Fruit fly (Drosophila melanogaster) whole organism, adult: Measurements from ENCODE around the gene Unc-115b.
A peak's percentile ranks its signal among the peaks of the same experiment; 100 is the strongest.
"Not testable (repeated sequence)": the region's sequence is repeated elsewhere in the genome, so short reads cannot be mapped to it uniquely, and the experiment has no call there.

Source experiments
- CG11617 ChIP-seq: fragments of 200-800 bp; sonication (Bioruptor generic); optimal IDR thresholded peaks from 2 replicates; lab custom pipeline; 2017; ENCODE audit warnings: mild to moderate bottlenecking, missing biosample characterization, missing genetic modification reagents, missing genetic modification characterization
- CG12768 ChIP-seq: fragments of 200-800 bp; sonication (Bioruptor generic); optimal IDR thresholded peaks from 2 replicates; lab custom pipeline; 2017; ENCODE audit warnings: missing biosample characterization, missing genetic modification characterization, mild to moderate bottlenecking, moderate library complexity, missing genetic modification reagents
- CG14711 ChIP-seq: fragments of 200-800 bp; sonication (Bioruptor generic); optimal IDR thresholded peaks from 2 replicates; lab custom pipeline; 2018; ENCODE audit warnings: missing biosample characterization, mild to moderate bottlenecking, missing genetic modification characterization, moderate library complexity
- CG1620 ChIP-seq: fragments of 200-800 bp; sonication (Bioruptor generic); optimal IDR thresholded peaks from 2 replicates; lab custom pipeline; 2016; ENCODE audit warnings: missing biosample characterization, missing genetic modification characterization
- CG33017 ChIP-seq: fragments of 200-800 bp; sonication (Bioruptor generic); optimal IDR thresholded peaks from 2 replicates; lab custom pipeline; 2018; ENCODE audit warnings: missing biosample characterization, mild to moderate bottlenecking, missing genetic modification characterization, moderate library complexity
- CG5204 ChIP-seq: fragments of 200-800 bp; sonication (Bioruptor generic); optimal IDR thresholded peaks from 2 replicates; lab custom pipeline; 2016; ENCODE audit warnings: missing biosample characterization, missing genetic modification characterization
- CG7045 ChIP-seq: fragments of 200-800 bp; sonication (Bioruptor generic); optimal IDR thresholded peaks from 2 replicates; lab custom pipeline; 2017; ENCODE audit warnings: missing biosample characterization, mild to moderate bottlenecking, missing genetic modification characterization
- CG7101 ChIP-seq: fragments of 200-800 bp; sonication (Bioruptor generic); optimal IDR thresholded peaks from 2 replicates; lab custom pipeline; 2018; ENCODE audit warnings: missing biosample characterization, mild to moderate bottlenecking, missing genetic modification characterization, moderate library complexity
- Clk ChIP-seq: fragments of 200-800 bp; sonication (Bioruptor generic); optimal IDR thresholded peaks from 2 replicates; lab custom pipeline; 2017; ENCODE audit warnings: missing biosample characterization, missing genetic modification characterization
- Crg-1 ChIP-seq: fragments of 200-800 bp; sonication (Bioruptor generic); optimal IDR thresholded peaks from 2 replicates; lab custom pipeline; 2016; ENCODE audit warnings: missing biosample characterization, missing genetic modification characterization
- Hr96 ChIP-seq: fragments of 200-800 bp; sonication (Bioruptor generic); optimal IDR thresholded peaks from 2 replicates; lab custom pipeline; 2016; ENCODE audit warnings: missing biosample characterization, missing genetic modification characterization
- Mnt ChIP-seq: fragments of 200-800 bp; sonication (Bioruptor generic); optimal IDR thresholded peaks from 2 replicates; lab custom pipeline; 2016; ENCODE audit warnings: missing biosample characterization, mild to moderate bottlenecking, missing genetic modification characterization
- bab1 ChIP-seq: fragments of 200-800 bp; sonication (Bioruptor generic); optimal IDR thresholded peaks from 3 replicates; lab custom pipeline; 2019; ENCODE audit warnings: missing biosample characterization, mild to moderate bottlenecking, missing genetic modification characterization, moderate library complexity
- cic ChIP-seq: fragments of 200-800 bp; sonication (Bioruptor generic); optimal IDR thresholded peaks from 2 replicates; lab custom pipeline; 2017; ENCODE audit warnings: missing biosample characterization, mild to moderate bottlenecking, missing genetic modification characterization, moderate library complexity
- cnc ChIP-seq, 2 experiments: fragments of >200 bp; optimal IDR thresholded peaks; 2 replicates each; lab custom pipeline; 2017
- kay ChIP-seq: fragments of 200-800 bp; sonication (Bioruptor generic); peaks from one replicate; lab custom pipeline; 2016; ENCODE audit warnings: missing biosample characterization, missing genetic modification characterization, borderline replicate concordance
- ovo ChIP-seq: fragments of 200-800 bp; sonication (Bioruptor generic); optimal IDR thresholded peaks from 2 replicates; lab custom pipeline; 2016; ENCODE audit warnings: missing biosample characterization, missing genetic modification characterization
- pad ChIP-seq: fragments of 200-800 bp; sonication (Bioruptor generic); optimal IDR thresholded peaks from 3 replicates; lab custom pipeline; 2017; ENCODE audit warnings: missing biosample characterization, missing genetic modification characterization, mild to moderate bottlenecking, moderate library complexity, missing genetic modification reagents
- tj ChIP-seq: fragments of 200-800 bp; sonication (Bioruptor generic); optimal IDR thresholded peaks from 3 replicates; lab custom pipeline; 2017; ENCODE audit warnings: missing biosample characterization, mild to moderate bottlenecking, missing genetic modification characterization, moderate library complexity
- toe ChIP-seq: fragments of 200-800 bp; sonication (Bioruptor generic); optimal IDR thresholded peaks from 2 replicates; lab custom pipeline; 2016; ENCODE audit warnings: missing biosample characterization, missing genetic modification characterization

Gene Unc-115b

DNA sequence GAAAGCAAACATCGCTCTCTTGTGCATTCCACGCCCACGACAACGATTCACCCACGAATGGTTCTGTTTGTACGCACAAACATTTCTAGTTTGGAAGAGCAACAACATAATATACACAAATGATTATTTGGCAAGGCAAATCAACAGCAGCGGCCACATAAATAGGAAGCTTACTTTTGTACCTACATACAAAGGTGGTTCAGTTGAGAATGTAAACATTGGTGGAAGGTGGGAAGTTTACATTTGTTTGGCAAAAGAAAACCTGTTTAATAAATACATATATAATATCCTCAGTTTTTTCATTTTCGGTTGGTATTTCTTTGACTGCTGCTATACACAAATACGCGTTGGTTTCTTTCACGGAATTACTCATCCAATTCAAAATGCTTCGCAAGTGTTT, 10.0 kb upstream of the Unc-115b start:
- TF ChIP-seq CG7101 (tag; lab: Kevin White, UChicago) (peak; percentile 52), Clk (GFP tag; lab: Kevin White, UChicago) (no peak), CG1620 (GFP tag; lab: Kevin White, UChicago) (no peak), CG5204 (GFP tag; lab: Kevin White, UChicago) (no peak), tj (GFP tag; lab: Kevin White, UChicago) (no peak), Crg-1 (GFP tag; lab: Kevin White, UChicago) (no peak), CG12768 (GFP tag; lab: Kevin White, UChicago) (no peak), ovo (no peak), CG7045 (GFP tag; lab: Kevin White, UChicago) (no peak), CG33017 (tag; lab: Kevin White, UChicago) (no peak), pad (no peak), kay (GFP tag; lab: Kevin White, UChicago) (peak; percentile 79), bab1 (GFP tag; lab: Kevin White, UChicago) (peak; percentile 76), Hr96 (GFP tag; lab: Kevin White, UChicago) (no peak), cnc (optimal IDR thresholded peaks at IDR 0.05; lab: Kevin White, UChicago) (no peak), toe (no peak), cic (no peak), CG14711 (tag; lab: Kevin White, UChicago) (peak; percentile 53), Mnt (GFP tag; lab: Kevin White, UChicago) (peak; percentile 1), CG11617 (GFP tag; lab: Kevin White, UChicago) (no peak)

DNA sequence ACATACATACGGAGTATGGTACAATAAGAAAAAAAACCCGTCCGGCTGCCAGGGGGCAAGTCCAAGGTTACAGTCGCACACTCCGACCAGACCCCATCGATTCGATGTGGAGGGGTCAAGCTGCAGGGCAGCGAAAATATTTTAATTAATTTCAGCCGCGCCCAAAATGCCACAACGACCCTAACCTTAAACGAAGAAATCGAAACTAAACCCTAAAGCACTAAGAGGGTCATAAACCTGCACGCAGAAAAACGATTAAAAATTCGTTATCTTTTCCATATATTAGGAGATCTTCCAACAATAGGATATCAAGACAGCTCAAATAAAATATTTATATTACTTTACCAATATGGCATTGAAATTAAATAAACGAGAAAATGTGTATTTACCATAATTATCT, 9.3 kb upstream of the Unc-115b start:
- TF ChIP-seq CG11617 (GFP tag; lab: Kevin White, UChicago), result no peak
- no peak for TF ChIP-seq Crg-1 (GFP tag; lab: Kevin White, UChicago)
- TF ChIP-seq CG7045 (GFP tag; lab: Kevin White, UChicago), result no peak
- no peak for TF ChIP-seq pad
- TF ChIP-seq CG5204 (GFP tag; lab: Kevin White, UChicago), result no peak
- no peak for TF ChIP-seq CG14711 (tag; lab: Kevin White, UChicago)

DNA sequence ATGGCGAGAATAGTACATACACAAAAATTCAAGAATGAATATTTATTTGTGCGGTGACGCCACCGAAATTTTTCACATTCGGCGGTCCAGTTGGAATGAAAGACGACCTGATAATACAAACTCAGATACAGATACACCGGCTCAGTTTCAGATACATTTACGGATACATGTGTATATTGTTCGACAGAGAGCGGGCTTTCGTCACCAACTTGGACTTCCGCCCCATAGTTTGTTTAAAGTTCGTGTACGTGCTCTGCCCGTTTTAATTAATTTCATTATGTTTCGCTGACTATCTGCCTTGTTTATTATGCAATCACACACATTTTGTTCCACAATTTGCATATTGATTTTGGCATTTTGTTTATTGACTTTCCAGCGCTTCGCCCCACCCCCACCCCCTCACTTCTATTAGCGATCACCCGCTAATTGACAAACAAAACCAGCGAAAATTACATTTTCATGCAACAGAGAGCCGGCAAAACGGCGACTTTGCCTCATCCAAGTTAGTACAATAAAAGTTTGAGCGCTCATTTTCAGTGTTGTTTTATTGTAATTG, 8.7 kb upstream of the Unc-115b start:
- TF ChIP-seq kay (GFP tag; lab: Kevin White, UChicago), result no peak
- TF ChIP-seq CG12768 (GFP tag; lab: Kevin White, UChicago), result peak; percentile 45
- TF ChIP-seq CG1620 (GFP tag; lab: Kevin White, UChicago), result peak; percentile 10
- TF ChIP-seq CG33017 (tag; lab: Kevin White, UChicago), result no peak
- TF ChIP-seq cic, result peak; percentile 33

DNA sequence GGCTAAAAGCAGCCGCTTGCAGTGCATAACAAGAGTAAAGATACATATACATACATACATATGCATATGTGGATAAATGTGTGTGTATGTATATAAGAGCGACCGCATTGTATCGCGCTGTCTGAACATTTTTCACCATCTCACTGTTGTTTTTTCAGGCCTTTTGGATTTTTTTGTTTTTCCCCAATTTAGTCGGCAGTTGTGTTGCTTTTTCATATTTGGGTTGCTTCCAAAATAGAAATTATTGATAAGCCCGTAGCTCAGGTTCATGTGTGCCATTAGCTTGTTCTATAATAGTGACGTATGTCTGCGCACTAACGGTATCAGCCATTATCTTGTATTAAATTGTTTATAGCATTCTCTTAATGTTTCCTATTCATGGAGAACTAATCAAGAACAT, 7.9 kb upstream of the Unc-115b start:
- TF ChIP-seq Mnt (GFP tag; lab: Kevin White, UChicago), result no peak
- no peak for TF ChIP-seq Hr96 (GFP tag; lab: Kevin White, UChicago)
- no peak for TF ChIP-seq CG7101 (tag; lab: Kevin White, UChicago)
- no peak for TF ChIP-seq CG5204 (GFP tag; lab: Kevin White, UChicago)
- TF ChIP-seq tj (GFP tag; lab: Kevin White, UChicago), result no peak
- no peak for TF ChIP-seq CG12768 (GFP tag; lab: Kevin White, UChicago)
- TF ChIP-seq ovo, result no peak
- no peak for TF ChIP-seq bab1 (GFP tag; lab: Kevin White, UChicago)
- TF ChIP-seq cic, result no peak
- no peak for TF ChIP-seq kay (GFP tag; lab: Kevin White, UChicago)
- no peak for TF ChIP-seq toe
- no peak for TF ChIP-seq CG1620 (GFP tag; lab: Kevin White, UChicago)
- no peak for TF ChIP-seq Crg-1 (GFP tag; lab: Kevin White, UChicago)
- TF ChIP-seq CG11617 (GFP tag; lab: Kevin White, UChicago), result no peak
- TF ChIP-seq CG33017 (tag; lab: Kevin White, UChicago), result no peak
- TF ChIP-seq CG7045 (GFP tag; lab: Kevin White, UChicago), result no peak

DNA sequence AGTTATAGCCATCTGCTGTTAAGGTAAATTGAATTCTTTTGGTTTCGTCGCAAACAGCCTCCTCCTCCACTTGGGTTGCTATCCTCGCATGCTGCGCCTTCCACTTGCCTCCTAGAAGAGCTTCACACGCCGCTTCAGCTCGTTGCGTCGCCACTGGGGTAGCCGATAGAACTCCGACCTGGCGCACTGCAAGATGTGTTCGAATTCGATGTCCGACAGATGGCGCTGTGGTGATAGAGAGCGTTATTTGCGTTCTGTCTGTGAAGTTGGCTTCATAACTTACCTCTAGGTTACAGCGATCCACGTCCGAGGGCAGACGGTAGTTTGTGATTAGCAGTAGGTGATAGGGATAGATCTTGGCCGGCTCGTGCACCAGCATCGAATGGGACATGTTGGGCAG, 2.4 kb upstream of the Unc-115b start:
- TF ChIP-seq CG5204 (GFP tag; lab: Kevin White, UChicago), result no peak
- no peak for TF ChIP-seq tj (GFP tag; lab: Kevin White, UChicago)
- no peak for TF ChIP-seq CG33017 (tag; lab: Kevin White, UChicago)
- no peak for TF ChIP-seq kay (GFP tag; lab: Kevin White, UChicago)
- TF ChIP-seq Clk (GFP tag; lab: Kevin White, UChicago), result no peak
- no peak for TF ChIP-seq toe
- TF ChIP-seq CG11617 (GFP tag; lab: Kevin White, UChicago), result no peak
- no peak for TF ChIP-seq pad
- no peak for TF ChIP-seq Mnt (GFP tag; lab: Kevin White, UChicago)
- TF ChIP-seq CG7101 (tag; lab: Kevin White, UChicago), result no peak
- no peak for TF ChIP-seq CG1620 (GFP tag; lab: Kevin White, UChicago)
- TF ChIP-seq CG12768 (GFP tag; lab: Kevin White, UChicago), result no peak
- TF ChIP-seq bab1 (GFP tag; lab: Kevin White, UChicago), result no peak
- TF ChIP-seq Crg-1 (GFP tag; lab: Kevin White, UChicago), result no peak
- TF ChIP-seq CG14711 (tag; lab: Kevin White, UChicago), result no peak
- TF ChIP-seq Hr96 (GFP tag; lab: Kevin White, UChicago), result no peak

DNA sequence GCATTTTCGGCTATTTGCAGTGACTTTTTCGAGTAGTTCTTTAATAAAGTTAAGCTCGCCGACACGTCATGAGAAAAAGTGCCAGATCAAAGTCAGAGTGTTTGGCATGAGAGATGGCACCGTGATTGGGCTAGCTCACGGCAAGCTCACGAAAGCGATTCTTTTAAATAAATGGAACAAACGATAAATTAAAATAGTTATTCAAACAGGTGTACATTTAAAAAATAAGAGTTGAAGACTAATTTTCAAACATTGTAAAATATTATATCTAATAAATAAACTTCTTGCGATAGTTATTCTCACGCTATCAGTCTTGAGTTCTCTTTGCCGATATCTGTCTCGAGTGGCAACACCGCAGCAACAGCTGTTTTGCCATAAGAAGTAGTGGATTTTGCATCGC, 7.2 kb downstream of the Unc-115b start, which contains the start of the genes eca and CG18542:
eca (minus strand) TSS at position 101 of the 400 bp plus-strand sequence.
CG18542 (plus strand) TSS at position 385 of the 400 bp plus-strand sequence.
- not testable (repeated sequence) for TF ChIP-seq tj (GFP tag; lab: Kevin White, UChicago); CG7101 (tag; lab: Kevin White, UChicago); Hr96 (GFP tag; lab: Kevin White, UChicago)
